Worm (Caenorhabditis elegans): Measurements from ENCODE around the gene metl-18.
A peak's percentile ranks its signal among the peaks of the same experiment; 100 is the strongest.

Gene metl-18

DNA sequence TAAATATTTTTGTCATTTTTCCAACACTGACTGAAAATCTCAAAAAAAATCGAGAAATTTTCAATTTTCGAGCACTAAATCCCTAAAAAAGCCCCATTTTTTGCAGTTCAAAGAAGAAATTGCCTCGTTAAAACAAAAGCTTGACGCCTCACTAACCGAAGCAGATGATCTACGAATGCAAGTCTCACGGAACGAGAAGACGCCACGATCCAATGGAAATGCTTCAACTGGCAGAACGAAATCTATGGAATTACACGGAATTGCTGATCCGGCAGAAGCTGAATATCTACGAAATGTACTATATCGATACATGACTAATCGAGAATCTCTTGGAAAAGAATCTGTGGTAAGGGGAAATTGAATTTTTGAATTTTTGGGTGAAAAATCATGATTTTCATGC lies 1.6 kb upstream of the metl-18 start (continued):
- no peak for TF ChIP-seq madf-2 (tag; optimal IDR thresholded peaks at IDR 0.05)
- TF ChIP-seq tbx-7 (tag; optimal IDR thresholded peaks at IDR 0.05) = no peak
- TF ChIP-seq sdc-2 (tag; optimal IDR thresholded peaks at IDR 0.05) = no peak
- no peak for TF ChIP-seq pqm-1 (tag; optimal IDR thresholded peaks at IDR 0.05)
- TF ChIP-seq ceh-9 (tag; optimal IDR thresholded peaks at IDR 0.05) = no peak
- TF ChIP-seq ceh-48 (tag; optimal IDR thresholded peaks at IDR 0.05) = no peak
- no peak for TF ChIP-seq lin-11 (tag; optimal IDR thresholded peaks at IDR 0.05)
- TF ChIP-seq elt-2 (tag; optimal IDR thresholded peaks at IDR 0.05) = no peak
- no peak for TF ChIP-seq ttx-3 (tag; optimal IDR thresholded peaks at IDR 0.05)
- TF ChIP-seq ceh-6 (GFP tag; optimal IDR thresholded peaks at IDR 0.05) = no peak
- TF ChIP-seq ceh-24 (tag; optimal IDR thresholded peaks at IDR 0.05) = no peak
- no peak for TF ChIP-seq ets-4 (tag; optimal IDR thresholded peaks at IDR 0.05)
- no peak for TF ChIP-seq T23F11.4 (GFP tag; optimal IDR thresholded peaks at IDR 0.05)
- TF ChIP-seq dmd-4 (tag; optimal IDR thresholded peaks at IDR 0.05; ENCODE audit: borderline replicate concordance) = no peak
- no peak for TF ChIP-seq che-1 (tag; optimal IDR thresholded peaks at IDR 0.05)
- TF ChIP-seq Y22D7AL.16 (tag; optimal IDR thresholded peaks at IDR 0.05) = no peak
- TF ChIP-seq gmeb-2 (tag; optimal IDR thresholded peaks at IDR 0.05) = no peak
- no peak for TF ChIP-seq F13H6.1 (tag; optimal IDR thresholded peaks at IDR 0.05)
- no peak for TF ChIP-seq ceh-22 (tag; optimal IDR thresholded peaks at IDR 0.05)
- TF ChIP-seq tbx-2 (tag; optimal IDR thresholded peaks at IDR 0.05) = peak; percentile 52
- no peak for TF ChIP-seq unc-42 (tag; optimal IDR thresholded peaks at IDR 0.05)
- peak; percentile 72 for TF ChIP-seq ceh-31 (tag; optimal IDR thresholded peaks at IDR 0.05)
- no peak for TF ChIP-seq ahr-1 (tag; optimal IDR thresholded peaks at IDR 0.05)
- TF ChIP-seq ceh-14 (tag; optimal IDR thresholded peaks at IDR 0.05) = peak; percentile 7
- no peak for TF ChIP-seq hlh-15 (tag; optimal IDR thresholded peaks at IDR 0.05)
- no peak for TF ChIP-seq K02D7.2 (tag; optimal IDR thresholded peaks at IDR 0.05)
- no peak for TF ChIP-seq pat-9 (tag; optimal IDR thresholded peaks at IDR 0.05)
- TF ChIP-seq ceh-18 (tag; optimal IDR thresholded peaks at IDR 0.05) = no peak
- TF ChIP-seq ama-1 (optimal IDR thresholded peaks at IDR 0.05) = no peak
- TF ChIP-seq fkh-6 (tag; optimal IDR thresholded peaks at IDR 0.05) = no peak
- no peak for TF ChIP-seq sox-4 (tag; optimal IDR thresholded peaks at IDR 0.05)
- no peak for TF ChIP-seq fkh-10 (GFP tag; optimal IDR thresholded peaks at IDR 0.05)
- no peak for TF ChIP-seq unc-55 (GFP tag; optimal IDR thresholded peaks at IDR 0.05)
- no peak for TF ChIP-seq ceh-30 (tag; optimal IDR thresholded peaks at IDR 0.05)
- no peak for TF ChIP-seq pax-1 (tag; optimal IDR thresholded peaks at IDR 0.05)
- no peak for TF ChIP-seq hlh-6 (tag; optimal IDR thresholded peaks at IDR 0.05)
- peak; percentile 17 for TF ChIP-seq ceh-34 (tag; optimal IDR thresholded peaks at IDR 0.05)
- peak; percentile 17 for TF ChIP-seq ref-2 (tag; optimal IDR thresholded peaks at IDR 0.05)
- TF ChIP-seq C08G9.2 (tag; optimal IDR thresholded peaks at IDR 0.05) = peak; percentile 54
- no peak for TF ChIP-seq pros-1 (tag; optimal IDR thresholded peaks at IDR 0.05)
- no peak for TF ChIP-seq unc-3 (GFP tag; conservative IDR thresholded peaks at IDR 0.05)
- no peak for TF ChIP-seq unc-3 (tag; optimal IDR thresholded peaks at IDR 0.05)
- no peak for TF ChIP-seq syd-9 (tag; optimal IDR thresholded peaks at IDR 0.05)

DNA sequence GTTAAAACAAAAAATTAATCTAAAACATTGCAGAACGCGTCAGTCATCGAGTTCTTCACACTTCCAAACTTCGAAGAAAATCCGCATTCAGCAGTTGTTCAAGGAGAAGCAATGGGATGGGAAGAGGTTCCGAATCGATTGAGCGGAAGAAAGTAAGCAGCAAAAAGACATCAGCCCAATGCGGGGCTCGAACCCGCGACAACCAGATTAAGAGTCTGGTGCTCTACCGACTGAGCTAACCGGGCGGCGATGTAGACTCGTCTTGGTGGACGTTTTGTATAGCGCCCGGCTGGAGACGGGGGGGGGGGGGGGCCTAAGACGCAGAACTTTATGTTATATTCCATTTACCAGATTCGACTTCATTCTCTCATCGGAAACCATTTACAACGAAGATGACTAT lies 1.2 kb downstream of the metl-18 start:
- TF ChIP-seq ref-2 (tag; optimal IDR thresholded peaks at IDR 0.05) = no peak
- no peak for TF ChIP-seq ceh-24 (tag; optimal IDR thresholded peaks at IDR 0.05)
- TF ChIP-seq hlh-30 (tag; optimal IDR thresholded peaks at IDR 0.05; ENCODE audit: insufficient read depth) = no peak
- no peak for TF ChIP-seq nhr-232 (tag; optimal IDR thresholded peaks at IDR 0.05)
- no peak for TF ChIP-seq tbx-7 (tag; optimal IDR thresholded peaks at IDR 0.05)
- TF ChIP-seq ceh-34 (tag; optimal IDR thresholded peaks at IDR 0.05) = no peak
- TF ChIP-seq fkh-10 (GFP tag; optimal IDR thresholded peaks at IDR 0.05) = no peak
- TF ChIP-seq pat-9 (tag; optimal IDR thresholded peaks at IDR 0.05) = no peak
- TF ChIP-seq zip-5 (tag; optimal IDR thresholded peaks at IDR 0.05) = no peak
- no peak for TF ChIP-seq unc-3 (GFP tag; conservative IDR thresholded peaks at IDR 0.05)
- no peak for TF ChIP-seq unc-3 (tag; optimal IDR thresholded peaks at IDR 0.05)
- no peak for TF ChIP-seq F13H6.1 (tag; optimal IDR thresholded peaks at IDR 0.05)
- TF ChIP-seq ceh-2 (tag; optimal IDR thresholded peaks at IDR 0.05) = no peak
- TF ChIP-seq elt-4 (tag; optimal IDR thresholded peaks at IDR 0.05) = no peak
- TF ChIP-seq nhr-11 (tag; optimal IDR thresholded peaks at IDR 0.05) = no peak
- no peak for TF ChIP-seq dve-1 (tag; optimal IDR thresholded peaks at IDR 0.05)
- TF ChIP-seq sox-2 (GFP tag; IDR thresholded peaks at IDR 0.05) = no peak
- TF ChIP-seq mec-3 (tag; optimal IDR thresholded peaks at IDR 0.05; ENCODE audit: borderline replicate concordance) = no peak
- no peak for TF ChIP-seq hlh-6 (tag; optimal IDR thresholded peaks at IDR 0.05)
- no peak for TF ChIP-seq pqm-1 (tag; optimal IDR thresholded peaks at IDR 0.05)
